Worm (Caenorhabditis elegans) whole organism, L4/young adult: ENCODE results near the gene K09C4.9.

Experiments
- W03F9.2 ChIP-seq: fragments of 150-350 bp; optimal IDR thresholded peaks from 2 replicates; lab custom pipeline; 2014; ENCODE audit warnings: missing biosample characterization, missing genetic modification characterization
- him-1 ChIP-seq: sonication (generic microtip); optimal IDR thresholded peaks from 2 replicates; lab custom pipeline; 2016; ENCODE audit warnings: missing genotype, missing genetic modification reagents, missing genetic modification characterization, missing compliant biosample characterization

- TF ChIP-seq him-1 (tag; lab: Kevin White, UChicago) (no peak), W03F9.2 (no peak)
These were observed 17.6 kb upstream of the K09C4.9 start, which contains the start of gene K09C4.4 for ce11 chrX:3289183-3289582.
